Worm (Caenorhabditis elegans): ENCODE measurements around the gene crp-1.

The crp-1 gene

ce11 chrV:10466607-10467092 is 11.7 kb upstream of the crp-1 start (continued):
- TF ChIP-seq ceh-24 (tag; optimal IDR thresholded peaks at IDR 0.05) (no peak), unc-86 (tag; optimal IDR thresholded peaks at IDR 0.05) (no peak), elt-2 (tag; optimal IDR thresholded peaks at IDR 0.05) (peak; percentile 61), hlh-30 (tag; optimal IDR thresholded peaks at IDR 0.05; ENCODE audit: insufficient read depth) (peak; percentile 95), unc-55 (GFP tag; optimal IDR thresholded peaks at IDR 0.05) (peak; percentile 83), ceh-14 (tag; optimal IDR thresholded peaks at IDR 0.05) (peak; percentile 50), ets-4 (tag; optimal IDR thresholded peaks at IDR 0.05) (peak; percentile 64), fax-1 (tag; optimal IDR thresholded peaks at IDR 0.05) (no peak), sdc-2 (tag; optimal IDR thresholded peaks at IDR 0.05) (peak; percentile 63), fkh-10 (GFP tag; optimal IDR thresholded peaks at IDR 0.05) (no peak), pros-1 (tag; optimal IDR thresholded peaks at IDR 0.05) (peak; percentile 83), nfya-1 (tag; optimal IDR thresholded peaks at IDR 0.05) (peak; percentile 96), C08G9.2 (tag; optimal IDR thresholded peaks at IDR 0.05) (peak; percentile 35), ceh-34 (tag; optimal IDR thresholded peaks at IDR 0.05) (peak; percentile 80), tbx-2 (tag; optimal IDR thresholded peaks at IDR 0.05) (peak; percentile 91), ceh-2 (tag; optimal IDR thresholded peaks at IDR 0.05) (peak; percentile 41), fkh-6 (tag; optimal IDR thresholded peaks at IDR 0.05) (peak; percentile 46), pax-1 (tag; optimal IDR thresholded peaks at IDR 0.05) (peak; percentile 88), tbx-7 (tag; optimal IDR thresholded peaks at IDR 0.05) (peak; percentile 19), che-1 (tag; optimal IDR thresholded peaks at IDR 0.05) (no peak), sox-2 (GFP tag; IDR thresholded peaks at IDR 0.05) (peak; percentile 8; the same call in 1 of the 2 replicates), ceh-22 (tag; optimal IDR thresholded peaks at IDR 0.05) (peak; percentile 12), nhr-11 (tag; optimal IDR thresholded peaks at IDR 0.05) (no peak), F13H6.1 (tag; optimal IDR thresholded peaks at IDR 0.05) (peak; percentile 65), lin-11 (tag; optimal IDR thresholded peaks at IDR 0.05) (no peak), ref-2 (tag; optimal IDR thresholded peaks at IDR 0.05) (peak; percentile 91)

ce11 chrV:10467104-10467503 is 11.3 kb upstream of the crp-1 start:
- TF ChIP-seq rnt-1 (tag; optimal IDR thresholded peaks at IDR 0.05), result no peak
- TF ChIP-seq ceh-9 (tag; optimal IDR thresholded peaks at IDR 0.05), result no peak
- no peak for TF ChIP-seq fax-1 (tag; optimal IDR thresholded peaks at IDR 0.05)

- no peak for TF ChIP-seq ama-1 (optimal IDR thresholded peaks at IDR 0.05)
- no peak for TF ChIP-seq ceh-30 (tag; optimal IDR thresholded peaks at IDR 0.05)
These were observed 10.7 kb upstream of the crp-1 start for ce11 chrV:10467659-10468058.

ce11 chrV:10468190-10468589 is 10.2 kb upstream of the crp-1 start, which contains the start of gene egl-9:
egl-9 (plus strand) TSS chrV:10468517.
- TF ChIP-seq sox-2 (GFP tag; IDR thresholded peaks at IDR 0.05) (no peak), pqm-1 (tag; optimal IDR thresholded peaks at IDR 0.05) (no peak), hlh-15 (tag; optimal IDR thresholded peaks at IDR 0.05) (no peak), npax-4 (tag; optimal IDR thresholded peaks at IDR 0.05) (no peak), ceh-24 (tag; optimal IDR thresholded peaks at IDR 0.05) (no peak), K02D7.2 (tag; optimal IDR thresholded peaks at IDR 0.05) (no peak), fkh-6 (tag; optimal IDR thresholded peaks at IDR 0.05) (no peak), ceh-31 (tag; optimal IDR thresholded peaks at IDR 0.05) (no peak), ceh-34 (tag; optimal IDR thresholded peaks at IDR 0.05) (no peak)

- TF ChIP-seq zip-5 (tag; optimal IDR thresholded peaks at IDR 0.05) (no peak), ceh-45 (GFP tag; IDR thresholded peaks at IDR 0.05) (no peak), ref-2 (tag; optimal IDR thresholded peaks at IDR 0.05) (no peak), che-1 (tag; optimal IDR thresholded peaks at IDR 0.05) (no peak), npax-4 (tag; optimal IDR thresholded peaks at IDR 0.05) (no peak), eyg-1 (tag; optimal IDR thresholded peaks at IDR 0.05) (no peak), ceh-34 (tag; optimal IDR thresholded peaks at IDR 0.05) (no peak), unc-55 (GFP tag; optimal IDR thresholded peaks at IDR 0.05) (no peak), sdc-2 (tag; optimal IDR thresholded peaks at IDR 0.05) (no peak), rnt-1 (tag; optimal IDR thresholded peaks at IDR 0.05) (no peak), pat-9 (tag; optimal IDR thresholded peaks at IDR 0.05) (no peak), ama-1 (optimal IDR thresholded peaks at IDR 0.05) (no peak), elt-4 (tag; optimal IDR thresholded peaks at IDR 0.05) (no peak), odd-2 (tag; optimal IDR thresholded peaks at IDR 0.05) (no peak), dve-1 (tag; optimal IDR thresholded peaks at IDR 0.05) (no peak), ceh-14 (tag; optimal IDR thresholded peaks at IDR 0.05) (no peak), ceh-31 (tag; optimal IDR thresholded peaks at IDR 0.05) (no peak), nfya-1 (tag; optimal IDR thresholded peaks at IDR 0.05) (no peak), ceh-19 (GFP tag; optimal IDR thresholded peaks at IDR 0.05) (no peak), pag-3 (tag; optimal IDR thresholded peaks at IDR 0.05; ENCODE audit: borderline replicate concordance) (no peak)
These were observed 9.7 kb upstream of the crp-1 start for ce11 chrV:10468709-10469108.

Data from whole organism, late embryonic.